Fruit fly (Drosophila melanogaster): ENCODE measurements around the gene Adi1.

Adi1 gene

DNA sequence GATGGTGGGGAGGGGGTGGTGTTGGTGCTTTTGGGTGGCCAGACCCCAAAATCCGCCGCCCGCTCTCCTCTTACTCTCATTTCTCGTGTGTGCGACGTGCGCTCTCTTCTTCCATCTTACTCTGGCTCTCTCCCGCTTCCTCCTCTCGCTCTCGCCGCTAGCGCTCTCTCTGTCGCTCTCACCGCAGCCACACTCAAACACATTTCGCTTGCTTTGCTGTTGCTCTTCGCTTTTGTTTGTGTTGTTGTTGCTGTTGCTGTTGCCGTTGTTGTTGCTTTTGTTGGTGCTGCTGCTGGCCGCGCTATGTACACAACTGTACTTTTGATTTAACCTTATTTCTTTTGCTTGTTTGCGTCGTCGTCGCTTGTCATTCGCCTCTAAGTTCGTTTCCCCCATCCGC, 18.6 kb downstream of the Adi1 start (continued):
- TF ChIP-seq abd-A (tag; optimal IDR thresholded peaks at IDR 0.05) (peak; percentile 3), chif (GFP tag; optimal IDR thresholded peaks at IDR 0.05) (no peak), B-H1 (GFP tag; IDR thresholded peaks at IDR 0.05) (no peak), cg (GFP tag; optimal IDR thresholded peaks at IDR 0.05) (peak; percentile 20), btn (GFP tag; optimal IDR thresholded peaks at IDR 0.05) (no peak), da (GFP tag; optimal IDR thresholded peaks at IDR 0.05) (no peak), CG4854 (GFP tag; optimal IDR thresholded peaks at IDR 0.05) (no peak), NC2α (GFP tag; optimal IDR thresholded peaks at IDR 0.05) (no peak), CG10274 (GFP tag; optimal IDR thresholded peaks at IDR 0.05) (no peak), Bgb (GFP tag; IDR thresholded peaks at IDR 0.05; ENCODE audit: partially characterized antibody) (peak; percentile 15; the same call in 1 of the 2 replicates), pros (GFP tag; optimal IDR thresholded peaks at IDR 0.05) (no peak), Atf-2 (GFP tag; optimal IDR thresholded peaks at IDR 0.05) (no peak), trem (tag; optimal IDR thresholded peaks at IDR 0.05) (no peak), ftz-f1 (GFP tag; optimal IDR thresholded peaks at IDR 0.05) (no peak), CG11504 (tag; optimal IDR thresholded peaks at IDR 0.05) (no peak), z (GFP tag; IDR thresholded peaks at IDR 0.05) (peak; percentile 54; the same call in 1 of the 3 replicates), slp2 (GFP tag; optimal IDR thresholded peaks at IDR 0.05) (no peak), CG15696 (tag; optimal IDR thresholded peaks at IDR 0.05) (no peak), CG4730 (GFP tag; IDR thresholded peaks at IDR 0.05) (no peak), hbn (GFP tag; IDR thresholded peaks at IDR 0.05; ENCODE audit: partially characterized antibody) (peak; percentile 30; the same call in 1 of the 2 replicates), CG16779 (GFP tag; IDR thresholded peaks at IDR 0.05) (0 out of 2 replicates have a peak, but pooled peaks have one; percentile 56), dm (GFP tag; optimal IDR thresholded peaks at IDR 0.05) (no peak), schlank (tag; optimal IDR thresholded peaks at IDR 0.05) (no peak), CG7839 (tag; optimal IDR thresholded peaks at IDR 0.05) (no peak), CG16815 (GFP tag; optimal IDR thresholded peaks at IDR 0.05) (no peak), Med (GFP tag) (peak; percentile 84), jumu (GFP tag; optimal IDR thresholded peaks at IDR 0.05) (no peak), knrl (GFP tag; IDR thresholded peaks at IDR 0.05; ENCODE audit: partially characterized antibody) (no peak), HmgD (GFP tag; optimal IDR thresholded peaks at IDR 0.05) (no peak), CG17186 (GFP tag; optimal IDR thresholded peaks at IDR 0.05) (no peak), org-1 (GFP tag; optimal IDR thresholded peaks at IDR 0.05) (no peak), CG7372 (GFP tag; IDR thresholded peaks at IDR 0.05) (no peak), CG6791 (GFP tag; IDR thresholded peaks at IDR 0.05; ENCODE audit: partially characterized antibody) (no peak), CG3281 (GFP tag; optimal IDR thresholded peaks at IDR 0.05) (no peak), Kr (GFP tag; optimal IDR thresholded peaks at IDR 0.05) (no peak), Fer3 (tag; optimal IDR thresholded peaks at IDR 0.05) (no peak), tin (GFP tag; optimal IDR thresholded peaks at IDR 0.05) (no peak), CG17361 (GFP tag; IDR thresholded peaks at IDR 0.05) (no peak), Six4 (GFP tag; optimal IDR thresholded peaks at IDR 0.05) (no peak), Nf-YA (GFP tag; IDR thresholded peaks at IDR 0.05) (no peak), salm (tag; optimal IDR thresholded peaks at IDR 0.05) (no peak), ewg (GFP tag; optimal IDR thresholded peaks at IDR 0.05) (no peak), CG6765 (GFP tag; optimal IDR thresholded peaks at IDR 0.05) (no peak), grn (GFP tag; optimal IDR thresholded peaks at IDR 0.05) (no peak), Xrp1 (GFP tag; IDR thresholded peaks at IDR 0.05) (peak; percentile 33; the same call in 1 of the 2 replicates), CrebB (tag; optimal IDR thresholded peaks at IDR 0.05) (peak; percentile 30), repo (GFP tag; optimal IDR thresholded peaks at IDR 0.05) (no peak), pfk (GFP tag; optimal IDR thresholded peaks at IDR 0.05) (no peak), zen (tag; optimal IDR thresholded peaks at IDR 0.05) (no peak), CG6654 (GFP tag; optimal IDR thresholded peaks at IDR 0.05) (no peak), Hmx (GFP tag; optimal IDR thresholded peaks at IDR 0.05) (no peak)
